Worm (Caenorhabditis elegans): ENCODE data around the gene cpr-2.

ce11 chrV:16534000-16534399 lies at the start of gene cpr-2:
- TF ChIP-seq W03F9.2 (tag; optimal IDR thresholded peaks at IDR 0.05) = no peak
- TF ChIP-seq him-1 (tag; optimal IDR thresholded peaks at IDR 0.05) = no peak
